Worm (Caenorhabditis elegans): Measurements from ENCODE around the gene clec-184.

clec-184 gene

DNA sequence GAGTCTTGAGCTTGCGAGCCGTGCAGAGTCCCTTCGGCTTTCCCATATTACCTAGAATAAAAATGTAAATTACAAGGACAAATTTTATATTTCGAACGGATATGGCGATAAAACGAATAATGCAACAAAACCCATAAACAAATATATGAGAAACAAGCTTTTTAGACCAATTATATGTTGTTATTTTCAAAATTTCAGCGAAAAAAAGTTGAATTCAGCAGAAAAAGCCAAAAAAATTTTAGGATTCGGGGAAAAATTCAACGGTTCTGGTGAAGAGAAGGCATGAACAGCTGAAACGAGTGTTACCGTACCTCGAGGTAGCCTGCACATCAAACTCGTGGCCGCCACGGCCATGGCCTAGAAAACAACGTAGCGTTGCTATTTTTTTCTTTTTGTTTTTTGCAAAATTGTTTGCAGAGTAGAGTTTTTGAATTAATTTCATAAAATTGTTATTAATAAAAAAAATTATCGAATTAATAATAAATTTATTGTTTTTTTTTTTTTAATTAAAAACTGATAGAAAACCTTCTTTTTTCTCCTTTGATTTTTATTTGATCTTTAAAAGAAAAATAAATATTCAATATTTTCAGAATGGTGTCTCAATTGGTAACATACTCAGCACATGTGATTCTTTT, 41.3 kb upstream of the clec-184 start, which contains the start of the genes rps-23 and dpm-3 (continued):
- TF ChIP-seq ceh-18 (tag; optimal IDR thresholded peaks at IDR 0.05): peak; percentile 64
- peak; percentile 93 for TF ChIP-seq tbx-2 (tag; optimal IDR thresholded peaks at IDR 0.05)
- peak; percentile 37 for TF ChIP-seq F13H6.1 (tag; optimal IDR thresholded peaks at IDR 0.05)
- peak; percentile 76 for TF ChIP-seq fkh-6 (tag; optimal IDR thresholded peaks at IDR 0.05)
- TF ChIP-seq fkh-10 (GFP tag; optimal IDR thresholded peaks at IDR 0.05): no peak
- peak; percentile 84 for TF ChIP-seq lim-6 (tag; optimal IDR thresholded peaks at IDR 0.05)
- TF ChIP-seq ztf-16 (tag; optimal IDR thresholded peaks at IDR 0.05): peak; percentile 38
- TF ChIP-seq zip-5 (tag; optimal IDR thresholded peaks at IDR 0.05): peak; percentile 94
- peak; percentile 48 for TF ChIP-seq unc-86 (tag; optimal IDR thresholded peaks at IDR 0.05)
- peak; percentile 72 for TF ChIP-seq madf-2 (tag; optimal IDR thresholded peaks at IDR 0.05)
- TF ChIP-seq ceh-2 (tag; optimal IDR thresholded peaks at IDR 0.05): peak; percentile 90
- TF ChIP-seq dve-1 (tag; optimal IDR thresholded peaks at IDR 0.05): peak; percentile 62
- no peak for TF ChIP-seq lin-11 (tag; optimal IDR thresholded peaks at IDR 0.05)
- no peak for TF ChIP-seq ceh-9 (tag; optimal IDR thresholded peaks at IDR 0.05)
- peak; percentile 6 for TF ChIP-seq sdc-2 (tag; optimal IDR thresholded peaks at IDR 0.05)
- peak; percentile 95 for TF ChIP-seq ceh-31 (tag; optimal IDR thresholded peaks at IDR 0.05)
- peak; percentile 93 for TF ChIP-seq ets-4 (tag; optimal IDR thresholded peaks at IDR 0.05)
- TF ChIP-seq hlh-30 (tag; optimal IDR thresholded peaks at IDR 0.05; ENCODE audit: insufficient read depth): peak; percentile 69
- peak; percentile 10 for TF ChIP-seq T23F11.4 (GFP tag; optimal IDR thresholded peaks at IDR 0.05)
- peak; percentile 46 for TF ChIP-seq unc-55 (GFP tag; optimal IDR thresholded peaks at IDR 0.05)
- peak; percentile 26 for TF ChIP-seq che-1 (tag; optimal IDR thresholded peaks at IDR 0.05)
- TF ChIP-seq sox-4 (tag; optimal IDR thresholded peaks at IDR 0.05): no peak
- TF ChIP-seq hlh-13 (GFP tag; optimal IDR thresholded peaks at IDR 0.05): peak; percentile 57
- TF ChIP-seq eyg-1 (tag; optimal IDR thresholded peaks at IDR 0.05): peak; percentile 19
- TF ChIP-seq ttx-3 (tag; optimal IDR thresholded peaks at IDR 0.05): peak; percentile 36
- TF ChIP-seq elt-4 (tag; optimal IDR thresholded peaks at IDR 0.05): no peak
- no peak for TF ChIP-seq K09A11.1 (tag; optimal IDR thresholded peaks at IDR 0.05; ENCODE audit: insufficient read depth)

DNA sequence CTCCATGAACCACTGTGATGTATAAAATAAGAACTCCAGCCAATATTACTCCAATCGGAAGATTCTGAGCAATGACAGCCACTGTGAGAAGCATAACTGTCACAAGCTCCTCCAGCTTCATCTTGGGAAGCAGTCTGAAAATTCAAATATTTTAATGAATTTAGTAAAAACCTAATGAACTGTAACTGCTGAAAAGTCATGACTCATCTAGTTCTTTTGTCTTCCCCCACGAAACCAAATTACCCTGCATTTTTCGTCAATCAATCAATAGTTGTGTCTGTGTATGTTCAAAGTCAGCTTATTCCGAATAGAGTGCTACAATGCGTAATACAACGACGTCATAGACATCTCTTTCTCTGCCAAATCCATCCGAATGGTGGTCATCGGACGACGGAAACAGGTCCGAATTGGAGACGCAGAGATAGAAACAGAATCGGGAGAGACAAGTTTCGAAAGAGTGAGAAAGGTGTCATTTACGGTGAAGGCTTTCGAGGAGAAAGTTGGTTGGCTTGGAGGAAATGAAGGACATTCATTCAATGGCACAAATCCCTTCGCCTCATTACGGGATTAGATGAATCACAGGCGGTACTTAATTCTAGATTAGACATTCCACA, 35.7 kb upstream of the clec-184 start:
- TF ChIP-seq gmeb-2 (tag; optimal IDR thresholded peaks at IDR 0.05) (no peak), ceh-31 (tag; optimal IDR thresholded peaks at IDR 0.05) (peak; percentile 19), dmd-4 (tag; optimal IDR thresholded peaks at IDR 0.05; ENCODE audit: borderline replicate concordance) (no peak), nhr-11 (tag; optimal IDR thresholded peaks at IDR 0.05) (no peak), pqm-1 (tag; optimal IDR thresholded peaks at IDR 0.05) (no peak), pax-1 (tag; optimal IDR thresholded peaks at IDR 0.05) (no peak), nfya-1 (tag; optimal IDR thresholded peaks at IDR 0.05) (peak; percentile 20), eyg-1 (tag; optimal IDR thresholded peaks at IDR 0.05) (no peak), hlh-30 (tag; optimal IDR thresholded peaks at IDR 0.05; ENCODE audit: insufficient read depth) (no peak), ref-2 (tag; optimal IDR thresholded peaks at IDR 0.05) (peak; percentile 54), hlh-13 (GFP tag; optimal IDR thresholded peaks at IDR 0.05) (no peak), T23F11.4 (GFP tag; optimal IDR thresholded peaks at IDR 0.05) (no peak)

DNA sequence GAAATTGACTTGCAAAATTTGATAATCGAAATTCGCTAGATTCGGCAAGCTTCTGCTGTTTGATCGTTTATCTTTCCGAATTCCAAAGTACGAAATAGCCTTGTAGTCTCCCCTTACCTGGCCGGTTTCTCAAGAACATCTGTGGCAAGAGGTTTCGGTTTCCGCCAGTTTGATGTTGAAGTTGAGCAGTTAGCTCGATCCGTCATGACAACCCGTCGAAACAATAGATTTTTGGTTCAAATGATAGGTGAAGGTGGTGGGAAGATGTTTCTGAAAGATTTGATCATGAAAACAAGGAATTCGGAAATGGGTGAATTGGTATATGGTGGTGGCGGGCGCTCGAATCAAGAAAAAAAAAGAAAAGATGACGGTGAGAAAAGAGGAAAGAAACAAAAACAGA, 34.0 kb upstream of the clec-184 start, which contains the start of gene acs-20:
TSS of gene acs-20 (minus strand) at position 270 of the 400 bp plus-strand sequence.
- TF ChIP-seq C38D4.7 (GFP tag; optimal IDR thresholded peaks at IDR 0.05) (no peak), nfya-1 (tag; optimal IDR thresholded peaks at IDR 0.05) (no peak), ceh-24 (tag; optimal IDR thresholded peaks at IDR 0.05) (no peak), ceh-14 (tag; optimal IDR thresholded peaks at IDR 0.05) (no peak), hlh-30 (tag; optimal IDR thresholded peaks at IDR 0.05; ENCODE audit: insufficient read depth) (no peak), hlh-13 (GFP tag; optimal IDR thresholded peaks at IDR 0.05) (no peak), dve-1 (tag; optimal IDR thresholded peaks at IDR 0.05) (no peak), elt-2 (tag; optimal IDR thresholded peaks at IDR 0.05) (no peak)
